Fruit fly (Drosophila melanogaster): ENCODE data around the gene CG3817.

dm6 chr3R:14878145-14878544 lies 20.4 kb upstream of the CG3817 start:
- TF ChIP-seq svp (GFP tag): no peak
- TF ChIP-seq salr (GFP tag; optimal IDR thresholded peaks at IDR 0.05): no peak
- no peak for TF ChIP-seq CG31627 (GFP tag; optimal IDR thresholded peaks at IDR 0.05)
- TF ChIP-seq Hr39 (GFP tag; optimal IDR thresholded peaks at IDR 0.05): no peak
- no peak for TF ChIP-seq CG6163 (GFP tag; IDR thresholded peaks at IDR 0.05)
- no peak for TF ChIP-seq Blimp-1 (GFP tag; optimal IDR thresholded peaks at IDR 0.05)
